Worm (Caenorhabditis elegans): ENCODE results near the gene str-264.

str-264 gene

DNA sequence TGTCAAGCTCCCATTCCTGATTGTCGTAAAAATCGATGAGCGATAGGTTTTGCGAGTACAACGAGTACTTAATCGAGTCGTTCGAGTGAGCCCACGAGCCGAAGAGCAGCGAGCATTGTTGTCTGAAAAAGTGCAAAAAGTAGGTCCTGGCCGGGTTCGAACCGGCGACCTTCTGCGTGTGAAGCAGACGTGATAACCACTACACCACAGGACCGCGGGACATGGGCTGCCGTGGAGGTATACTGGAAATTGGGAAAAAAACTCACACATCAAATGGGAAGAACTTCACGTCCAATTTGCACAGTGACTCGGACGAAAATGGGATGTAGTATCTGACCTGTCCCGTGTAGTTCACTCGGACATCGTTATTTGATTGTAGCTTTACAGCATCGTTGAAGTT lies 22.9 kb upstream of the str-264 start (continued):
- 0 out of 2 replicates have a peak, but pooled peaks have one; percentile 10 for TF ChIP-seq hsf-1 (GFP tag; IDR thresholded peaks at IDR 0.05)

DNA sequence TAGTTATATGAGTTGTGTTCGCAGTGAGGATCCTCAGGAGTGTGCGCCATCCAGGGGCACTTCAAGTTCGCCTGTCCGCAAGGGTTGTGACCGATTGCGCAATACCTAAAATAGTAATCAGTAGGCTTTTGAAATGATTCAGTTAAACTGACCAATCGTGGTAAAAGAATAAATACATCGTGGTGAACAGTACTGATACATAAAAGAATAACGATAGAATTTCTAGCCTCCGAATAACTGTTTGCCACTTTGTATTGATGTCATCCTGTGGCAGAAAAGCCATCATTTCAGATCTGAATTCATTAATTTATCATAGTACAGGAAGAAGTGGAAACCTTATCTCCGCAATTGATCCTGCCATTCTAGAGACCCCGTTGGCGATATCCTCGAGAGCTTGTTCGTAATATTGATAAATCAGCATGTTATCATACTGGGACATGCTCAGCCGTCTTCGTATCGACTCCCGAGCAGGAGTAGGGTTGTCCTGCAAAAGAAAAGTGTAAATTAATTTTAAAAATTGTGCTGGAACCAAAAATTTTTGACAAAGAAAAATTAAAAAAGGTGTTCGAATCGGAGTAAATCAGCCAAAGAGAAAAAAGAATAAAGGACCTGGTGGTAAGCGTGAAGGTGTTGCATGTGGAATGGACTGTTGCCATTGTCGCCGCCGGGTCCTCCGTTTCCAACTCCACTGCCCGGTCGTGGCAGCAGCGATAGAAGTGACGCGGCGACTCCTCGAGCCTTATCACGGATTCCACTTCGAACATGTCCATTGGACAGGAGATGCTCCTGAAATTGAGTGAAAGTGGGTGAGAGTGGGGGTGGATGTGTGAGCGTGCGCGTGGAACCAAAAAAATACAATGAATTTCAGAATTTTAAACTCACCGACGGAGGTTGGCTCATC lies 20.7 kb upstream of the str-264 start:
- TF ChIP-seq hsf-1 (GFP tag; IDR thresholded peaks at IDR 0.05) (peak; percentile 77), ztf-22 (GFP tag; optimal IDR thresholded peaks at IDR 0.05) (no peak), F55B11.4 (tag; optimal IDR thresholded peaks at IDR 0.05; ENCODE audit: borderline replicate concordance, insufficient read depth) (no peak), rpc-1 (optimal IDR thresholded peaks at IDR 0.05) (no peak), rpc-1 (tag; optimal IDR thresholded peaks at IDR 0.05) (no peak), ceh-100 (GFP tag; IDR thresholded peaks at IDR 0.05) (peak; percentile 28; the same call in 1 of the 2 replicates), pbrm-1 (GFP tag; IDR thresholded peaks at IDR 0.05) (peak; percentile 7; the same call in 1 of the 2 replicates), F49E8.2 (tag; optimal IDR thresholded peaks at IDR 0.05; ENCODE audit: insufficient read depth) (peak; percentile 84), Y53F4B.3 (GFP tag; IDR thresholded peaks at IDR 0.05) (no peak), lsl-1 (GFP tag; optimal IDR thresholded peaks at IDR 0.05) (peak; percentile 42), ets-4 (GFP tag; optimal IDR thresholded peaks at IDR 0.05) (no peak), madf-6 (GFP tag; IDR thresholded peaks at IDR 0.05) (peak; percentile 79), dpl-1 (GFP tag; optimal IDR thresholded peaks at IDR 0.05) (no peak), let-526 (GFP tag; IDR thresholded peaks at IDR 0.05) (no peak), F33H1.4 (GFP tag; IDR thresholded peaks at IDR 0.05) (0 out of 2 replicates have a peak, but pooled peaks have one; percentile 41), repo-1 (tag; optimal IDR thresholded peaks at IDR 0.05) (peak; percentile 44), let-607 (tag; optimal IDR thresholded peaks at IDR 0.05) (no peak), F10E7.11 (tag; optimal IDR thresholded peaks at IDR 0.05) (peak; percentile 8), rcor-1 (GFP tag; IDR thresholded peaks at IDR 0.05) (peak; percentile 17; the same call in 1 of the 2 replicates), atf-7 (tag; optimal IDR thresholded peaks at IDR 0.05) (no peak), fkh-3 (tag; optimal IDR thresholded peaks at IDR 0.05) (no peak), ceh-79 (tag; optimal IDR thresholded peaks at IDR 0.05) (no peak), egl-18 (GFP tag; IDR thresholded peaks at IDR 0.05) (no peak), F52B5.7 (tag; optimal IDR thresholded peaks at IDR 0.05) (no peak), lin-26 (GFP tag; IDR thresholded peaks at IDR 0.05) (peak; percentile 70; the same call in 1 of the 2 replicates), akir-1 (GFP tag; optimal IDR thresholded peaks at IDR 0.05) (no peak), lir-1 (GFP tag; conservative IDR thresholded peaks at IDR 0.05) (no peak), nhr-80 (tag; optimal IDR thresholded peaks at IDR 0.05) (no peak), B0035.1 (tag; optimal IDR thresholded peaks at IDR 0.05) (no peak), madf-3 (GFP tag; IDR thresholded peaks at IDR 0.05) (peak; percentile 87; the same call in 1 of the 2 replicates), egrh-3 (GFP tag; IDR thresholded peaks at IDR 0.05) (no peak), K12H6.12 (tag; optimal IDR thresholded peaks at IDR 0.05) (no peak), F57C9.4 (tag; optimal IDR thresholded peaks at IDR 0.05) (no peak), F23B12.7 (tag; optimal IDR thresholded peaks at IDR 0.05; ENCODE audit: insufficient read depth) (no peak), mcd-1 (GFP tag; IDR thresholded peaks at IDR 0.05) (peak; percentile 38; the same call in 1 of the 2 replicates), B0019.2 (GFP tag; conservative IDR thresholded peaks at IDR 0.05) (no peak), attf-6 (GFP tag; IDR thresholded peaks at IDR 0.05) (peak; percentile 39; the same call in 1 of the 2 replicates), F22D6.2 (tag; optimal IDR thresholded peaks at IDR 0.05) (no peak), cebp-1 (GFP tag; IDR thresholded peaks at IDR 0.05) (no peak), cebp-1 (tag; optimal IDR thresholded peaks at IDR 0.05) (peak; percentile 2), B0261.1 (tag; optimal IDR thresholded peaks at IDR 0.05) (peak; percentile 18), Y56A3A.18 (GFP tag; IDR thresholded peaks at IDR 0.05) (peak; percentile 42; the same call in 1 of the 2 replicates), attf-5 (GFP tag; optimal IDR thresholded peaks at IDR 0.05) (peak; percentile 19), lin-54 (GFP tag; optimal IDR thresholded peaks at IDR 0.05) (peak; percentile 43)

Measured in whole organism, young adult.